In the genomic region with DNA sequence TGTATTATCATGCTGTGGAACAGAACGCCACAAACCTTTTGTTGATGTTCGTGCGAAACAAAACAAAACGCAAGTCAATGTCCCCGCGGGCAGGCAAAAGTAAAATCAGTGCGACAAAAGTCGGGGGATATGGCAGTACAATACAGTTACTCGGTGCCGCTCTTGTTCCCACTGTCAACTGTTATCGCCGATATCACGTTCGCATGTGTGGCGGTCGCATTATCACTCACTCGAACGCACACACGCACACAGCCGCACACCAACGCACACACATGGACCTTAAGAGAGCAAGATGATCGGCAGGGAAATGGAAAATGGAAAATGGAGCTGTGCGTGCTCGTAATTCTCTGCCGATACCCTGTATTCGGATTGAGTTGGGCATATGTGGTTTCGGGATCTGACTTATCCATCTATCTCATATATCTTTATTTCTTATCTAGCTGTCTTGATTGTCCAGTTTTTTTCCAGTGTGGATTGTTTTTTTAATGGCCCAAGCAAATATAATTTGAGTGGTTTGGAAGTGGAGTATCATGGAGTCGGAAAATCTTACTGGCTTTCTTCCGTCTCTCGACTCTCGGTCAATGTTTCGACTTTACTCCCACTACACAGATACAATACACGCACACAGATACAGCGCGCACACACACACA, we compare ENCODE assay signal across 1 fruit fly cellular context.
TF ChIP-seq lines count a peak whose summit lies in the region.

No protein-coding gene starts in this region.

TF ChIP-seq in whole organism, embryonic, 481 proteins besides CTCF, POLR2A, EP300 and RAD21 (continued from another document and continues in another):
- TF ChIP-seq Atf3 (GFP tag; optimal IDR thresholded peaks at IDR 0.05; lab: Kevin White, UChicago), result peak; percentile 91
- TF ChIP-seq CG10274 (GFP tag; optimal IDR thresholded peaks at IDR 0.05; lab: Kevin White, UChicago), result no peak
- TF ChIP-seq CG2120 (GFP tag; optimal IDR thresholded peaks at IDR 0.05; lab: Kevin White, UChicago), result no peak
- peak; percentile 92 for TF ChIP-seq az2 (GFP tag; optimal IDR thresholded peaks at IDR 0.05; lab: Kevin White, UChicago)
- peak; percentile 9 for TF ChIP-seq Usf (GFP tag; optimal IDR thresholded peaks at IDR 0.05; lab: Kevin White, UChicago)
- no peak for TF ChIP-seq grn (GFP tag; optimal IDR thresholded peaks at IDR 0.05; lab: Kevin White, UChicago)
- peak; percentile 83 for TF ChIP-seq Spps (tag; optimal IDR thresholded peaks at IDR 0.05; lab: Kevin White, UChicago)
- no peak for TF ChIP-seq Deaf1 (tag; optimal IDR thresholded peaks at IDR 0.05; lab: Kevin White, UChicago)
- TF ChIP-seq pita (GFP tag; optimal IDR thresholded peaks at IDR 0.05; lab: Kevin White, UChicago), result no peak
- TF ChIP-seq CG12236 (GFP tag; optimal IDR thresholded peaks at IDR 0.05; lab: Kevin White, UChicago), result peak; percentile 75
- peak; percentile 42; the same call in 1 of the 2 replicates for TF ChIP-seq sens-2 (GFP tag; IDR thresholded peaks at IDR 0.05; lab: Robert Waterston, UW)
- TF ChIP-seq CG10321 (GFP tag; IDR thresholded peaks at IDR 0.05; lab: Robert Waterston, UW), result no peak
- peak; percentile 78 for TF ChIP-seq CG17802 (tag; optimal IDR thresholded peaks at IDR 0.05; lab: Kevin White, UChicago)
- no peak for TF ChIP-seq CG13287 (GFP tag; IDR thresholded peaks at IDR 0.05; lab: Robert Waterston, UW; ENCODE audit: partially characterized antibody)
- TF ChIP-seq CG18619 (GFP tag; optimal IDR thresholded peaks at IDR 0.05; lab: Kevin White, UChicago), result peak; percentile 22
- TF ChIP-seq Asciz (GFP tag; optimal IDR thresholded peaks at IDR 0.05; lab: Kevin White, UChicago), result peak; percentile 77
- TF ChIP-seq CG9215 (GFP tag; IDR thresholded peaks at IDR 0.05; lab: Robert Waterston, UW), result 0 out of 2 replicates have a peak, but pooled peaks have one; percentile 18
- peak; percentile 77 for TF ChIP-seq Gsc (GFP tag; IDR thresholded peaks at IDR 0.05; lab: Robert Waterston, UW)
- TF ChIP-seq ac (GFP tag; optimal IDR thresholded peaks at IDR 0.05; lab: Kevin White, UChicago), result no peak
- no peak for TF ChIP-seq nerfin-2 (GFP tag; IDR thresholded peaks at IDR 0.05; lab: Robert Waterston, UW; ENCODE audit: partially characterized antibody)
- TF ChIP-seq tin (GFP tag; optimal IDR thresholded peaks at IDR 0.05; lab: Kevin White, UChicago), result peak; percentile 85
- TF ChIP-seq CG6765 (GFP tag; optimal IDR thresholded peaks at IDR 0.05; lab: Kevin White, UChicago), result no peak
- TF ChIP-seq CG18476 (GFP tag; optimal IDR thresholded peaks at IDR 0.05; lab: Kevin White, UChicago), result peak; percentile 58
- TF ChIP-seq lbe (GFP tag; optimal IDR thresholded peaks at IDR 0.05; lab: Kevin White, UChicago), result no peak
- TF ChIP-seq row (GFP tag; IDR thresholded peaks at IDR 0.05; lab: Robert Waterston, UW), result peak; percentile 86
- no peak for TF ChIP-seq CG7963 (GFP tag; IDR thresholded peaks at IDR 0.05; lab: Robert Waterston, UW; ENCODE audit: partially characterized antibody)
- peak; percentile 79 for TF ChIP-seq ttk (GFP tag; IDR thresholded peaks at IDR 0.05; lab: Robert Waterston, UW)
- TF ChIP-seq CG1233 (GFP tag; optimal IDR thresholded peaks at IDR 0.05; lab: Kevin White, UChicago), result peak; percentile 30
- TF ChIP-seq Bteb2 (GFP tag; optimal IDR thresholded peaks at IDR 0.05; lab: Kevin White, UChicago), result peak; percentile 15
- TF ChIP-seq Adf1 (GFP tag; IDR thresholded peaks at IDR 0.05; lab: Robert Waterston, UW), result no peak
- peak; percentile 88 for TF ChIP-seq jumu (GFP tag; optimal IDR thresholded peaks at IDR 0.05; lab: Kevin White, UChicago)
- no peak for TF ChIP-seq CG11696 (GFP tag; IDR thresholded peaks at IDR 0.05; lab: Robert Waterston, UW)
- no peak for TF ChIP-seq klu (GFP tag; IDR thresholded peaks at IDR 0.05; lab: Robert Waterston, UW)
- peak; percentile 45 for TF ChIP-seq CG11723 (GFP tag; optimal IDR thresholded peaks at IDR 0.05; lab: Kevin White, UChicago)
- TF ChIP-seq hth (optimal IDR thresholded peaks at IDR 0.05; lab: Kevin White, UChicago), result no peak
- peak; percentile 45 for TF ChIP-seq CG9876 (GFP tag; optimal IDR thresholded peaks at IDR 0.05; lab: Kevin White, UChicago)
- peak; percentile 18; the same call in 1 of the 3 replicates for TF ChIP-seq CG14050 (GFP tag; IDR thresholded peaks at IDR 0.05; lab: Robert Waterston, UW)
- TF ChIP-seq run (tag; optimal IDR thresholded peaks at IDR 0.05; lab: Kevin White, UChicago), result peak; percentile 40
- TF ChIP-seq Sox102F (GFP tag; optimal IDR thresholded peaks at IDR 0.05; lab: Kevin White, UChicago), result peak; percentile 93
- peak; percentile 79 for TF ChIP-seq CG2678 (tag; optimal IDR thresholded peaks at IDR 0.05; lab: Kevin White, UChicago)
- peak; percentile 76 for TF ChIP-seq CG10209 (GFP tag; optimal IDR thresholded peaks at IDR 0.05; lab: Kevin White, UChicago)
- TF ChIP-seq hkb (optimal IDR thresholded peaks at IDR 0.05; lab: Kevin White, UChicago), result no peak
- peak; percentile 55; the same call in 1 of the 2 replicates for TF ChIP-seq hkb (GFP tag; IDR thresholded peaks at IDR 0.05; lab: Robert Waterston, UW)
- TF ChIP-seq Mes4 (GFP tag; optimal IDR thresholded peaks at IDR 0.05; lab: Kevin White, UChicago), result peak; percentile 83
- peak; percentile 44; the same call in 1 of the 2 replicates for TF ChIP-seq CG3847 (GFP tag; IDR thresholded peaks at IDR 0.05; lab: Robert Waterston, UW)
- TF ChIP-seq CG15601 (tag; optimal IDR thresholded peaks at IDR 0.05; lab: Kevin White, UChicago), result peak; percentile 74
- no peak for TF ChIP-seq CG4328 (GFP tag; optimal IDR thresholded peaks at IDR 0.05; lab: Kevin White, UChicago)
- TF ChIP-seq CHES-1-like (GFP tag; optimal IDR thresholded peaks at IDR 0.05; lab: Kevin White, UChicago), result peak; percentile 45
- TF ChIP-seq CG14965 (GFP tag; optimal IDR thresholded peaks at IDR 0.05; lab: Kevin White, UChicago; ENCODE audit: borderline replicate concordance), result peak; percentile 7
- no peak for TF ChIP-seq cad (GFP tag; optimal IDR thresholded peaks at IDR 0.05; lab: Kevin White, UChicago)
- peak; percentile 45 for TF ChIP-seq CG3838 (GFP tag; optimal IDR thresholded peaks at IDR 0.05; lab: Kevin White, UChicago)
- TF ChIP-seq CG3163 (GFP tag; optimal IDR thresholded peaks at IDR 0.05; lab: Kevin White, UChicago), result peak; percentile 79
- no peak for TF ChIP-seq CG3281 (GFP tag; optimal IDR thresholded peaks at IDR 0.05; lab: Kevin White, UChicago)
- peak; percentile 76 for TF ChIP-seq btn (GFP tag; optimal IDR thresholded peaks at IDR 0.05; lab: Kevin White, UChicago)
- TF ChIP-seq CG33557 (GFP tag; optimal IDR thresholded peaks at IDR 0.05; lab: Kevin White, UChicago), result peak; percentile 39
- TF ChIP-seq CG14860 (GFP tag; IDR thresholded peaks at IDR 0.05; lab: Robert Waterston, UW; ENCODE audit: partially characterized antibody), result no peak
- peak; percentile 84 for TF ChIP-seq CG30403 (GFP tag; optimal IDR thresholded peaks at IDR 0.05; lab: Kevin White, UChicago)
- TF ChIP-seq CG10543 (GFP tag; optimal IDR thresholded peaks at IDR 0.05; lab: Kevin White, UChicago), result no peak
- TF ChIP-seq luna (GFP tag; optimal IDR thresholded peaks at IDR 0.05; lab: Kevin White, UChicago), result no peak
- TF ChIP-seq Sin3A (optimal IDR thresholded peaks at IDR 0.05; lab: Kevin White, UChicago), result no peak
- TF ChIP-seq ERR (GFP tag; optimal IDR thresholded peaks at IDR 0.05; lab: Kevin White, UChicago), result peak; percentile 33
- no peak for TF ChIP-seq CG13624 (GFP tag; optimal IDR thresholded peaks at IDR 0.05; lab: Kevin White, UChicago)
- TF ChIP-seq CG42726 (GFP tag; IDR thresholded peaks at IDR 0.05; lab: Robert Waterston, UW; ENCODE audit: partially characterized antibody), result no peak
- peak; percentile 90 for TF ChIP-seq Blimp-1 (GFP tag; optimal IDR thresholded peaks at IDR 0.05; lab: Kevin White, UChicago)
- TF ChIP-seq CG2875 (GFP tag; optimal IDR thresholded peaks at IDR 0.05; lab: Kevin White, UChicago), result peak; percentile 85
- TF ChIP-seq exex (tag; optimal IDR thresholded peaks at IDR 0.05; lab: Kevin White, UChicago), result no peak
- no peak for TF ChIP-seq CG12299 (tag; optimal IDR thresholded peaks at IDR 0.05; lab: Kevin White, UChicago)
- no peak for TF ChIP-seq Lim3 (GFP tag; IDR thresholded peaks at IDR 0.05; lab: Robert Waterston, UW)
- peak in 1 of 2 experiments; percentile 15 for TF ChIP-seq Hr51 (GFP tag; optimal IDR thresholded peaks at IDR 0.05; lab: Kevin White, UChicago)
- peak; percentile 41 for TF ChIP-seq Hmr (GFP tag; optimal IDR thresholded peaks at IDR 0.05; lab: Kevin White, UChicago)
- TF ChIP-seq Nf-YA (GFP tag; IDR thresholded peaks at IDR 0.05; lab: Robert Waterston, UW), result peak; percentile 65
- TF ChIP-seq seq (GFP tag; IDR thresholded peaks at IDR 0.05; lab: Robert Waterston, UW), result no peak
- no peak for TF ChIP-seq Neu2 (GFP tag; optimal IDR thresholded peaks at IDR 0.05; lab: Kevin White, UChicago; ENCODE audit: borderline replicate concordance)
- peak; percentile 56 for TF ChIP-seq Dad (GFP tag; optimal IDR thresholded peaks at IDR 0.05; lab: Kevin White, UChicago)
- peak; percentile 32 for TF ChIP-seq CG4707 (GFP tag; optimal IDR thresholded peaks at IDR 0.05; lab: Kevin White, UChicago)
- no peak for TF ChIP-seq gsb (GFP tag; IDR thresholded peaks at IDR 0.05; lab: Robert Waterston, UW)
- TF ChIP-seq Dll (GFP tag; IDR thresholded peaks at IDR 0.05; lab: Robert Waterston, UW; ENCODE audit: partially characterized antibody), result no peak
- peak; percentile 70 for TF ChIP-seq E2f1 (GFP tag; IDR thresholded peaks at IDR 0.05; lab: Robert Waterston, UW)
- TF ChIP-seq sim (GFP tag; IDR thresholded peaks at IDR 0.05; lab: Robert Waterston, UW), result peak; percentile 68
- TF ChIP-seq CG31388 (GFP tag; optimal IDR thresholded peaks at IDR 0.05; lab: Kevin White, UChicago), result peak; percentile 10
- TF ChIP-seq ind (GFP tag; optimal IDR thresholded peaks at IDR 0.05; lab: Kevin White, UChicago), result peak; percentile 78
- TF ChIP-seq Dbx (GFP tag; IDR thresholded peaks at IDR 0.05; lab: Robert Waterston, UW), result no peak
- no peak for TF ChIP-seq ash1 (GFP tag; optimal IDR thresholded peaks at IDR 0.05; lab: Kevin White, UChicago)
- TF ChIP-seq Ptx1 (GFP tag; IDR thresholded peaks at IDR 0.05; lab: Robert Waterston, UW), result peak; percentile 80
- TF ChIP-seq CG10565 (GFP tag; optimal IDR thresholded peaks at IDR 0.05; lab: Kevin White, UChicago), result peak; percentile 23
- peak; percentile 82; the same call in 2 of the 3 replicates for TF ChIP-seq CG34422 (GFP tag; IDR thresholded peaks at IDR 0.05; lab: Robert Waterston, UW)
- TF ChIP-seq toy (GFP tag; IDR thresholded peaks at IDR 0.05; lab: Robert Waterston, UW), result no peak
- TF ChIP-seq CG31365 (tag; optimal IDR thresholded peaks at IDR 0.05; lab: Kevin White, UChicago), result peak; percentile 44
- peak; percentile 59 for TF ChIP-seq CG30431 (GFP tag; optimal IDR thresholded peaks at IDR 0.05; lab: Kevin White, UChicago)
- TF ChIP-seq ken (GFP tag; IDR thresholded peaks at IDR 0.05; lab: Robert Waterston, UW), result peak; percentile 94
- peak; percentile 70; the same call in 2 of the 3 replicates for TF ChIP-seq jigr1 (GFP tag; IDR thresholded peaks at IDR 0.05; lab: Robert Waterston, UW)
- peak; percentile 93 for TF ChIP-seq CG10979 (tag; optimal IDR thresholded peaks at IDR 0.05; lab: Kevin White, UChicago)
- no peak for TF ChIP-seq mirr (GFP tag; optimal IDR thresholded peaks at IDR 0.05; lab: Kevin White, UChicago)
- TF ChIP-seq ara (GFP tag; IDR thresholded peaks at IDR 0.05; lab: Robert Waterston, UW), result peak; percentile 88
- 0 out of 2 replicates have a peak, but pooled peaks have one; percentile 14 for TF ChIP-seq CG7372 (GFP tag; IDR thresholded peaks at IDR 0.05; lab: Robert Waterston, UW)
- peak; percentile 70 for TF ChIP-seq HmgD (GFP tag; optimal IDR thresholded peaks at IDR 0.05; lab: Kevin White, UChicago)
- TF ChIP-seq CG1832 (GFP tag; optimal IDR thresholded peaks at IDR 0.05; lab: Kevin White, UChicago), result no peak
- no peak for TF ChIP-seq corto (GFP tag; optimal IDR thresholded peaks at IDR 0.05; lab: Kevin White, UChicago)
- peak; percentile 65 for TF ChIP-seq Ada2b (GFP tag; IDR thresholded peaks at IDR 0.05; lab: Robert Waterston, UW)
- peak; percentile 38 for TF ChIP-seq CG10431 (GFP tag; optimal IDR thresholded peaks at IDR 0.05; lab: Kevin White, UChicago)
- no peak for TF ChIP-seq vfl (GFP tag; optimal IDR thresholded peaks at IDR 0.05; lab: Kevin White, UChicago)
- no peak for TF ChIP-seq gcm (GFP tag; optimal IDR thresholded peaks at IDR 0.05; lab: Kevin White, UChicago)
- TF ChIP-seq al (GFP tag; IDR thresholded peaks at IDR 0.05; lab: Robert Waterston, UW), result no peak
- TF ChIP-seq sna (GFP tag; IDR thresholded peaks at IDR 0.05; lab: Robert Waterston, UW; ENCODE audit: partially characterized antibody), result no peak
- no peak for TF ChIP-seq schlank (tag; optimal IDR thresholded peaks at IDR 0.05; lab: Kevin White, UChicago)
- peak; percentile 62 for TF ChIP-seq repo (GFP tag; optimal IDR thresholded peaks at IDR 0.05; lab: Kevin White, UChicago)
- TF ChIP-seq CG12744 (GFP tag; optimal IDR thresholded peaks at IDR 0.05; lab: Kevin White, UChicago), result peak; percentile 47
- no peak for TF ChIP-seq salm (tag; optimal IDR thresholded peaks at IDR 0.05; lab: Kevin White, UChicago)
- no peak for TF ChIP-seq Kr (GFP tag; optimal IDR thresholded peaks at IDR 0.05; lab: Kevin White, UChicago)
- peak; percentile 84 for TF ChIP-seq dmrt11E (tag; optimal IDR thresholded peaks at IDR 0.05; lab: Kevin White, UChicago)
- peak; percentile 67 for TF ChIP-seq lilli (GFP tag; optimal IDR thresholded peaks at IDR 0.05; lab: Kevin White, UChicago)
- no peak for TF ChIP-seq gro (GFP tag; optimal IDR thresholded peaks at IDR 0.05; lab: Kevin White, UChicago)
- TF ChIP-seq Stat92E (GFP tag; optimal IDR thresholded peaks at IDR 0.05; lab: Kevin White, UChicago), result peak in 1 of 3 experiments; percentile 50
- TF ChIP-seq chif (GFP tag; optimal IDR thresholded peaks at IDR 0.05; lab: Kevin White, UChicago), result peak; percentile 90 to 93
- TF ChIP-seq CG10959 (GFP tag; IDR thresholded peaks at IDR 0.05; lab: Robert Waterston, UW), result peak; percentile 76
- TF ChIP-seq trh (GFP tag; optimal IDR thresholded peaks at IDR 0.05; lab: Kevin White, UChicago), result peak; percentile 81
- TF ChIP-seq rib (GFP tag; IDR thresholded peaks at IDR 0.05; lab: Robert Waterston, UW), result no peak
- peak; percentile 94 for TF ChIP-seq chm (GFP tag; IDR thresholded peaks at IDR 0.05; lab: Robert Waterston, UW)
- peak; percentile 18 for TF ChIP-seq eyg (GFP tag; optimal IDR thresholded peaks at IDR 0.05; lab: Kevin White, UChicago)
- peak; percentile 68 for TF ChIP-seq CG13424 (tag; optimal IDR thresholded peaks at IDR 0.05; lab: Kevin White, UChicago)
- TF ChIP-seq ftz-f1 (GFP tag; optimal IDR thresholded peaks at IDR 0.05; lab: Kevin White, UChicago), result no peak
- TF ChIP-seq D (optimal IDR thresholded peaks at IDR 0.05; lab: Kevin White, UChicago), result no peak
- peak; percentile 92 for TF ChIP-seq D (GFP tag; optimal IDR thresholded peaks at IDR 0.05; lab: Kevin White, UChicago)
- no peak for TF ChIP-seq B-H2 (GFP tag; optimal IDR thresholded peaks at IDR 0.05; lab: Kevin White, UChicago)
